Worm (Caenorhabditis elegans) whole organism, L4 larva: Measurements from ENCODE around the gene ins-4.

Experiments used
- F44E2.7 ChIP-seq: fragments of 200-800 bp; sonication (Bioruptor generic); IDR thresholded peaks from 2 replicates; pipeline ENCODE4 v2.1.2; 2022; ENCODE audit warnings: missing genetic modification characterization, missing compliant biosample characterization
- F49E8.2 ChIP-seq: sonication (generic microtip); optimal IDR thresholded peaks from 2 replicates; lab custom pipeline; 2016; ENCODE audit warnings: missing compliant biosample characterization, mild to moderate bottlenecking, missing genetic modification characterization, borderline replicate concordance
- Y5F2A.4 ChIP-seq: fragments of 200-800 bp; sonication (Bioruptor generic); optimal IDR thresholded peaks from 2 replicates; lab custom pipeline; 2018; ENCODE audit warnings: mild to moderate bottlenecking, missing genetic modification characterization, missing compliant biosample characterization
- ZK337.2 ChIP-seq: fragments of 200-800 bp; sonication (Bioruptor generic); IDR thresholded peaks from 2 replicates; pipeline ENCODE4 v1.3.6; 2022; ENCODE audit warnings: missing genetic modification reagents, missing genetic modification characterization, missing compliant biosample characterization
- ZK546.5 ChIP-seq, 2 experiments: sonication (generic microtip); optimal IDR thresholded peaks; 2 replicates each; lab custom pipeline; 2017; ENCODE audit warnings: missing biosample characterization in 2 of 2, missing genetic modification characterization in 2 of 2
- ceh-28 ChIP-seq: fragments of 150-350 bp; optimal IDR thresholded peaks from 2 replicates; lab custom pipeline; 2014; ENCODE audit warnings: missing biosample characterization, missing genetic modification reagents, missing genetic modification characterization
- ceh-32 ChIP-seq: sonication (generic microtip); optimal IDR thresholded peaks from 2 replicates; lab custom pipeline; 2016; ENCODE audit warnings: mild to moderate bottlenecking, missing genetic modification characterization, missing compliant biosample characterization; ENCODE audit not compliant: poor library complexity
- ceh-44 ChIP-seq: fragments of 200-800 bp; sonication (Bioruptor generic); IDR thresholded peaks from 2 replicates; pipeline ENCODE4 v1.3.6; 2022; ENCODE audit warnings: missing genetic modification reagents, missing genetic modification characterization, missing compliant biosample characterization
- ces-1 ChIP-seq: fragments of 150-350 bp; sonication (generic microtip); optimal IDR thresholded peaks from 4 replicates; lab custom pipeline; 2014; ENCODE audit warnings: missing biosample characterization, missing genetic modification reagents, missing genetic modification characterization
- daf-16 ChIP-seq, 3 experiments: sonication (generic microtip); optimal IDR thresholded peaks; 2 replicates each; lab custom pipeline; 2016 to 2017; ENCODE audit warnings: missing genetic modification characterization in 3 of 3, missing genetic modification reagents in 3 of 3, mild to moderate bottlenecking in 2 of 3, missing compliant biosample characterization in 2 of 3, missing biosample characterization in 1 of 3, moderate library complexity in 1 of 3
- dmd-6 ChIP-seq: fragments of 200-800 bp; sonication (Bioruptor generic); IDR thresholded peaks from 2 replicates; pipeline ENCODE4 v1.3.6; 2022; ENCODE audit warnings: missing genetic modification reagents, missing genetic modification characterization, missing compliant biosample characterization
- dpl-1 ChIP-seq: fragments of 150-350 bp; optimal IDR thresholded peaks from 2 replicates; lab custom pipeline; 2014; ENCODE audit warnings: missing biosample characterization, missing genetic modification reagents, missing genetic modification characterization
- dve-1 ChIP-seq: sonication (generic microtip); optimal IDR thresholded peaks from 2 replicates; lab custom pipeline; 2017; ENCODE audit warnings: antibody characterized with exemption, mild to moderate bottlenecking, missing genetic modification characterization, missing compliant biosample characterization; ENCODE audit not compliant: insufficient read depth
- hif-1 ChIP-seq, 2 experiments: sonication (generic microtip); optimal IDR thresholded peaks; 2 replicates each; lab custom pipeline; 2016 to 2017; ENCODE audit warnings: missing compliant biosample characterization in 2 of 2, missing genetic modification characterization in 2 of 2, missing genetic modification reagents in 2 of 2, missing genotype in 2 of 2, mild to moderate bottlenecking in 1 of 2
- hlh-11 ChIP-seq: fragments of 200-800 bp; sonication (Bioruptor generic); optimal IDR thresholded peaks from 2 replicates; lab custom pipeline; 2018; ENCODE audit warnings: mild to moderate bottlenecking, missing genetic modification characterization, missing compliant biosample characterization
- lin-13 ChIP-seq: fragments of 150-350 bp; optimal IDR thresholded peaks from 2 replicates; lab custom pipeline; 2014; ENCODE audit warnings: missing biosample characterization, missing genetic modification reagents, missing genetic modification characterization
- lin-15B ChIP-seq: fragments of 150-350 bp; sonication (generic microtip); optimal IDR thresholded peaks from 3 replicates; lab custom pipeline; 2014; ENCODE audit warnings: missing biosample characterization, missing genetic modification characterization
- lsy-2 ChIP-seq, 2 experiments: fragments of 150-350 bp in 1 of 2; sonication (generic microtip) in 1 of 2; optimal IDR thresholded peaks; 2 replicates each; lab custom pipeline; 2014 to 2017; ENCODE audit warnings: missing biosample characterization in 2 of 2, missing genetic modification characterization in 2 of 2
- madf-9 ChIP-seq: fragments of 200-800 bp; sonication (Bioruptor generic); conservative IDR thresholded peaks from 2 replicates; pipeline ENCODE4 v1.3.6; 2022; ENCODE audit warnings: missing genetic modification reagents, missing genetic modification characterization, missing compliant biosample characterization
- mdl-1 ChIP-seq, 2 experiments: fragments of 150-350 bp in 1 of 2; sonication (generic microtip) in 1 of 2; optimal IDR thresholded peaks; 2 replicates each; lab custom pipeline; 2014 to 2017; ENCODE audit warnings: missing biosample characterization in 2 of 2, missing genetic modification characterization in 2 of 2
- nhr-102 ChIP-seq: sonication (generic microtip); optimal IDR thresholded peaks from 2 replicates; lab custom pipeline; 2016; ENCODE audit warnings: mild to moderate bottlenecking, missing genetic modification characterization, moderate library complexity, missing compliant biosample characterization
- nhr-11 ChIP-seq: fragments of 150-350 bp; optimal IDR thresholded peaks from 2 replicates; lab custom pipeline; 2014; ENCODE audit warnings: missing biosample characterization, missing genetic modification characterization
- nhr-28 ChIP-seq: fragments of 150-350 bp; optimal IDR thresholded peaks from 2 replicates; lab custom pipeline; 2014; ENCODE audit warnings: missing biosample characterization, missing genetic modification characterization
- nhr-41 ChIP-seq: fragments of 200-800 bp; sonication (Bioruptor generic); IDR thresholded peaks from 2 replicates; pipeline ENCODE4 v1.3.6; 2022; ENCODE audit warnings: missing genetic modification reagents, missing genetic modification characterization, missing compliant biosample characterization
- nhr-77 ChIP-seq: fragments of 150-350 bp; optimal IDR thresholded peaks from 2 replicates; lab custom pipeline; 2014; ENCODE audit warnings: missing biosample characterization, missing genetic modification characterization
- pha-4 ChIP-seq, 2 experiments: fragments of 150-350 bp in 1 of 2; fragments of 200-800 bp in 1 of 2; sonication (Bioruptor generic) in 1 of 2; IDR thresholded peaks in 1 of 2; optimal IDR thresholded peaks in 1 of 2; 2 replicates each; pipeline versions ENCODE4 v1.3.6 to Lab custom; 2014 to 2022; ENCODE audit warnings: missing genetic modification characterization in 2 of 2, missing genetic modification reagents in 2 of 2, missing biosample characterization in 1 of 2, missing compliant biosample characterization in 1 of 2
- php-3 ChIP-seq: fragments of 200-800 bp; sonication (Bioruptor generic); IDR thresholded peaks from 2 replicates; pipeline ENCODE4 v1.3.6; 2022; ENCODE audit warnings: missing genetic modification reagents, missing genetic modification characterization, missing compliant biosample characterization
- pqm-1 ChIP-seq: sonication (generic microtip); optimal IDR thresholded peaks from 2 replicates; lab custom pipeline; 2017; ENCODE audit warnings: missing biosample characterization, missing genetic modification characterization
- set-16 ChIP-seq: fragments of 200-800 bp; sonication (Bioruptor generic); IDR thresholded peaks from 2 replicates; pipeline ENCODE4 v1.3.6; 2022; ENCODE audit warnings: missing genetic modification reagents, missing genetic modification characterization, missing compliant biosample characterization
- skn-1 ChIP-seq: fragments of 150-350 bp; optimal IDR thresholded peaks from 2 replicates; lab custom pipeline; 2014; ENCODE audit warnings: missing biosample characterization, missing genetic modification characterization
- tra-1 ChIP-seq: fragments of 200-800 bp; sonication (Bioruptor generic); IDR thresholded peaks from 2 replicates; pipeline ENCODE4 v1.3.6; 2022; ENCODE audit warnings: missing genetic modification reagents, missing genetic modification characterization, missing compliant biosample characterization
- unc-130 ChIP-seq: sonication (generic microtip); optimal IDR thresholded peaks from 2 replicates; lab custom pipeline; 2016; ENCODE audit warnings: missing genetic modification reagents, missing genetic modification characterization, missing compliant biosample characterization
- vab-7 ChIP-seq: fragments of 200-800 bp; sonication (Bioruptor generic); IDR thresholded peaks from 2 replicates; pipeline ENCODE4 v1.3.6; 2022; ENCODE audit warnings: missing genetic modification reagents, missing genetic modification characterization, missing compliant biosample characterization
- zag-1 ChIP-seq: fragments of 150-350 bp; optimal IDR thresholded peaks from 2 replicates; lab custom pipeline; 2014; ENCODE audit warnings: missing biosample characterization, missing genetic modification characterization

Gene ins-4

DNA sequence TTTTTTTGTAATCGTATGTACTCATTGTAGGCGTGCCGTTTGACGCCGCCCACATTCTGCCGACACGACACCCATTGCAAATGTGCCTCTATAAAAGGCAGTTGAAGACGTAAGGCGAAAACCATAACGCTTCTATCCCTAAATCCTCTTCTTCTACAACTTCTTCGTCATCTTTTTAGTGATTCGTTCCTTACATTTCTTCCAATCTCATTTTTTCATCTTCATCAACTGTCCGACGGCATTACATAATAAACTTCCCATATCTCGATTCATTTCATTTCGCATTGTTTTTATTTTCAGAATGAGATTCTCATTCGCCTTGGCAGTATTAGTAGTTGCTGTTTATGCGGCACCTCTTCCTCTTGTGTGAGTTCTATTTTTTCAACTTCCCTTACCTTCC lies 24.2 kb downstream of the ins-4 start, which contains the start of gene ZK84.1:
Gene ZK84.1, plus strand, starts transcription at position 301 of the 400 bp plus-strand sequence.
- TF ChIP-seq unc-130 (GFP tag; lab: Kevin White, UChicago) (no peak), ces-1 (GFP tag; lab: Kevin White, UChicago) (no peak), vab-7 (GFP tag; lab: Robert Waterston, UW) (no peak), ZK546.5 (tag; optimal IDR thresholded peaks at IDR 0.05; lab: Kevin White, UChicago) (no peak), nhr-102 (tag; lab: Kevin White, UChicago) (no peak), dpl-1 (no peak), madf-9 (GFP tag; lab: Robert Waterston, UW) (no peak), ceh-32 (tag; lab: Kevin White, UChicago) (no peak), set-16 (GFP tag; lab: Robert Waterston, UW) (no peak), Y5F2A.4 (GFP tag; lab: Kevin White, UChicago) (no peak), skn-1 (tag; lab: Kevin White, UChicago) (no peak), F49E8.2 (tag; lab: Kevin White, UChicago) (no peak), dve-1 (tag; lab: Kevin White, UChicago) (no peak), pha-4 (GFP tag; IDR thresholded peaks at IDR 0.05; lab: Robert Waterston, UW) (no peak), pha-4 (tag; optimal IDR thresholded peaks at IDR 0.05; lab: Kevin White, UChicago) (no peak), lin-13 (GFP tag; lab: Kevin White, UChicago) (no peak), ceh-28 (tag; lab: Kevin White, UChicago) (no peak), zag-1 (no peak), lin-15B (no peak), ceh-44 (GFP tag; lab: Robert Waterston, UW) (no peak), nhr-41 (GFP tag; lab: Robert Waterston, UW) (no peak)
- TF ChIP-seq, all 104 proteins: peak for 0

DNA sequence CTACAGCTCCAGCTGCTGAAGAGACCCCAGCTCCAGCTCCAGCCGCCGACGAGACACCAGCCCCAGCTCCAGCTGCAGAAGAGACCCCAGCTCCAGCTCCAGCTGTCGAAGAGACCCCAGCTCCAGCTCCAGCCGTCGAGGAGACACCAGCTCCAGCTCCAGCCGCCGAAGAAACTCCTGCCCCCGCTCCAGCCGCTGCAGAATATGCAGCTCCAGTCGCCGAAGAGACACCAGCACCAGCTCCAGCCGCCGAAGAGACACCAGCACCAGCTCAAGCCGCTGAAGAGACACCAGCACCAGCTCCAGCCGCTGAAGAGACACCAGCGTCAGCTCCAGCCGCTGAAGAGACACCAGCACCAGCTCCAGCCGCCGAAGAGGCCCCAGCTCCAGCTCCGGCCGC lies 26.4 kb downstream of the ins-4 start:
- TF ChIP-seq mdl-1 (tag; optimal IDR thresholded peaks at IDR 0.05; lab: Kevin White, UChicago), result no peak
- TF ChIP-seq nhr-11 (tag; lab: Kevin White, UChicago), result no peak
- peak; percentile 86; the same call in 1 of the 2 replicates for TF ChIP-seq pha-4 (GFP tag; IDR thresholded peaks at IDR 0.05; lab: Robert Waterston, UW)
- TF ChIP-seq pha-4 (tag; optimal IDR thresholded peaks at IDR 0.05; lab: Kevin White, UChicago), result no peak
- peak; percentile 98 for TF ChIP-seq set-16 (GFP tag; lab: Robert Waterston, UW)

DNA sequence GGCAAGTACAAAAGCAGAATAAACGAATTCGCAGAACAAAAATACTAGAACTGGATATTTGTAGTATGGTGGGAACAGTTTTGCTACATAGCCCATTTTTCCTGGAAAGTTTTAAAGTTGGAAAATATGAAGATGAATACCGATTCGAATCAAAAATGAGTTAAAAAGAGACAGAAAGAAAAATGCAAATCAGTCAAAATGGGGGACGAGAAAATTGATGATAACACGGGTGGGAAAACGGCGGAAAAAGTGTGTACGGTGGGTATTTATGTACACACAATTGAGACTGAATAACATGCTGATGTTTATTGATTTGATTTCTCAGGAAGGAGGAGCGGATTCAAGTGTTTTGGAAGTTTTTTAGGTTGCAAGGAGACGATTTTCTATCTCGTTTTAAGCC lies 28.7 kb downstream of the ins-4 start, which contains the start of gene R12C12.9:
Gene R12C12.9, minus strand, starts transcription at position 101 of the 400 bp plus-strand sequence.
- TF ChIP-seq pqm-1 (tag; lab: Kevin White, UChicago) (peak; percentile 43), lsy-2 (tag; optimal IDR thresholded peaks at IDR 0.05; lab: Kevin White, UChicago) (no peak), F44E2.7 (GFP tag; lab: Robert Waterston, UW) (no peak), daf-16 (GFP tag; optimal IDR thresholded peaks at IDR 0.05; lab: Kevin White, UChicago) (no peak), daf-16 (tag; optimal IDR thresholded peaks at IDR 0.05; lab: Kevin White, UChicago) (peak; percentile 83)

DNA sequence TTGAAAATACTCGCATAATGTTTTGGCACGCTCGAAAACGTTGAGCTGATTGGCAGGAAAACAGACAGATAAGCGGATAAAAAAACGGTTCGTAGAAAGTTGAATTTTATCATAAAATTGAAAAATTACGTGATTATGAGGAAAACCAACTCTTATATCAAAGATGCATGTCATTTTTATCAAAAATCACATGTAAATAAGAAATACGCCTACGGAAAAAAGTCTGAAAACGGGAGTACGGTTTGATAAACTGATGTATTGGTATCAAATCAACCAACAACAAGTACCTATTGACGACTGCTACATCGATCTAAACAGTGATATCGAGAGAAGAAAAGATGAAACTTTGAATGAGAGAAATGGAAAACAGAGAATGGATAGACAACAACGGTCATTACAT lies 29.5 kb downstream of the ins-4 start:
- peak; percentile 32 for TF ChIP-seq nhr-28
- peak; percentile 46 for TF ChIP-seq pqm-1 (tag; lab: Kevin White, UChicago)
- TF ChIP-seq nhr-102 (tag; lab: Kevin White, UChicago), result peak; percentile 7
- TF ChIP-seq nhr-77 (tag; lab: Kevin White, UChicago), result no peak
- peak; percentile 69 for TF ChIP-seq dmd-6 (GFP tag; lab: Robert Waterston, UW)
- TF ChIP-seq daf-16 (GFP tag; optimal IDR thresholded peaks at IDR 0.05; lab: Kevin White, UChicago), result no peak
- peak; percentile 99 for TF ChIP-seq daf-16 (tag; optimal IDR thresholded peaks at IDR 0.05; lab: Kevin White, UChicago)
- TF ChIP-seq tra-1, result 0 out of 2 replicates have a peak, but pooled peaks have one; percentile 34
- 0 out of 2 replicates have a peak, but pooled peaks have one; percentile 25 for TF ChIP-seq php-3
- peak; percentile 64 for TF ChIP-seq hlh-11
- TF ChIP-seq ZK337.2, result no peak
- no peak for TF ChIP-seq nhr-11 (tag; lab: Kevin White, UChicago)
- peak in 1 of 2 experiments; percentile 63 for TF ChIP-seq hif-1 (tag; optimal IDR thresholded peaks at IDR 0.05; lab: Kevin White, UChicago)
- peak; percentile 59 for TF ChIP-seq dve-1 (tag; lab: Kevin White, UChicago)
